Worm (Caenorhabditis elegans) whole organism, L1 larva: Measurements from ENCODE around the gene txt-10.

ENCODE experiments used
- C04F5.9 ChIP-seq: sonication (generic microtip); optimal IDR thresholded peaks from 2 replicates; lab custom pipeline; 2016; ENCODE audit warnings: missing genetic modification characterization, missing compliant biosample characterization
- C34B4.2 ChIP-seq: sonication (generic microtip); optimal IDR thresholded peaks from 2 replicates; lab custom pipeline; 2017; ENCODE audit warnings: mild to moderate bottlenecking, missing genetic modification characterization, missing compliant biosample characterization
- elt-2 ChIP-seq: sonication (generic microtip); optimal IDR thresholded peaks from 2 replicates; lab custom pipeline; 2016; ENCODE audit warnings: missing genetic modification characterization, mild to moderate bottlenecking, inconsistent platforms, missing compliant biosample characterization, missing genetic modification reagents
- elt-3 ChIP-seq, 6 experiments: fragments of 150-350 bp in 1 of 6; sonication (generic microtip); optimal IDR thresholded peaks; 2 replicates each; lab custom pipeline; 2017 to 2018; ENCODE audit warnings: missing biosample characterization in 6 of 6, missing genetic modification characterization in 6 of 6, inconsistent platforms in 1 of 6
- ets-5 ChIP-seq: fragments of 200-800 bp; sonication (Bioruptor generic); IDR thresholded peaks from 2 replicates; pipeline ENCODE4 v1.3.6; 2022; ENCODE audit warnings: missing genetic modification characterization, missing compliant biosample characterization
- lir-3 ChIP-seq: sonication (generic microtip); optimal IDR thresholded peaks from 2 replicates; lab custom pipeline; 2016; ENCODE audit warnings: mild to moderate bottlenecking, missing genetic modification characterization, moderate library complexity, missing compliant biosample characterization; ENCODE audit not compliant: poor library complexity
- mef-2 ChIP-seq: fragments of 150-350 bp; optimal IDR thresholded peaks from 2 replicates; lab custom pipeline; 2014; ENCODE audit warnings: missing biosample characterization, missing genetic modification characterization
- nhr-20 ChIP-seq: sonication (generic microtip); optimal IDR thresholded peaks from 2 replicates; lab custom pipeline; 2016; ENCODE audit warnings: mild to moderate bottlenecking, missing genetic modification characterization, missing compliant biosample characterization
- nhr-76 ChIP-seq: sonication (generic microtip); optimal IDR thresholded peaks from 2 replicates; lab custom pipeline; 2017; ENCODE audit warnings: missing biosample characterization, missing genetic modification characterization
- tlp-1 ChIP-seq: fragments of 150-350 bp; optimal IDR thresholded peaks from 2 replicates; lab custom pipeline; 2014; ENCODE audit warnings: missing biosample characterization, missing genetic modification characterization
- unc-98 ChIP-seq: fragments of 200-800 bp; sonication (Bioruptor generic); IDR thresholded peaks from 2 replicates; pipeline ENCODE4 v1.3.6; 2022; ENCODE audit warnings: missing genetic modification characterization, missing compliant biosample characterization
- zip-4 ChIP-seq: fragments of 200-800 bp; sonication (Bioruptor generic); optimal IDR thresholded peaks from 2 replicates; lab custom pipeline; 2018; ENCODE audit warnings: mild to moderate bottlenecking, missing genetic modification characterization, moderate library complexity, missing compliant biosample characterization

txt-10 gene

ce11 chrV:10483995-10484394, 48.6 kb downstream of the txt-10 start (continued):
- TF ChIP-seq zip-4 = no peak
- no peak for TF ChIP-seq mef-2 (tag; lab: Kevin White, UChicago)
- no peak for TF ChIP-seq unc-98 (GFP tag; lab: Robert Waterston, UW)
- no peak for TF ChIP-seq tlp-1 (tag; lab: Kevin White, UChicago)
- no peak for TF ChIP-seq nhr-76 (tag; lab: Kevin White, UChicago)
- TF ChIP-seq elt-2 (tag; lab: Kevin White, UChicago) = peak; percentile 63
- TF ChIP-seq lir-3 = no peak
- TF ChIP-seq ets-5 = no peak
- no peak for TF ChIP-seq C04F5.9 (tag; lab: Kevin White, UChicago)
- no peak for TF ChIP-seq elt-3 (tag; optimal IDR thresholded peaks at IDR 0.05; lab: Kevin White, UChicago)
- no peak for TF ChIP-seq C34B4.2 (tag; lab: Kevin White, UChicago)
- TF ChIP-seq nhr-20 = no peak
